Worm (Caenorhabditis elegans) whole organism, L4 larva: ENCODE data around the gene hlh-14.

Experiments
- F10B5.3 ChIP-seq: sonication (generic microtip); optimal IDR thresholded peaks from 2 replicates; lab custom pipeline; 2016; ENCODE audit warnings: mild to moderate bottlenecking, missing genetic modification characterization, missing compliant biosample characterization
- F44E2.7 ChIP-seq: fragments of 200-800 bp; sonication (Bioruptor generic); IDR thresholded peaks from 2 replicates; pipeline ENCODE4 v2.1.2; 2022; ENCODE audit warnings: missing genetic modification characterization, missing compliant biosample characterization
- F49E8.2 ChIP-seq: sonication (generic microtip); optimal IDR thresholded peaks from 2 replicates; lab custom pipeline; 2016; ENCODE audit warnings: missing compliant biosample characterization, mild to moderate bottlenecking, missing genetic modification characterization, borderline replicate concordance
- Y48G9A.11 ChIP-seq: fragments of 200-800 bp; sonication (Bioruptor generic); IDR thresholded peaks from 2 replicates; pipeline ENCODE4 v1.3.6; 2022; ENCODE audit warnings: missing genetic modification reagents, missing genetic modification characterization, missing compliant biosample characterization
- Y5F2A.4 ChIP-seq: fragments of 200-800 bp; sonication (Bioruptor generic); optimal IDR thresholded peaks from 2 replicates; lab custom pipeline; 2018; ENCODE audit warnings: mild to moderate bottlenecking, missing genetic modification characterization, missing compliant biosample characterization
- ZK337.2 ChIP-seq: fragments of 200-800 bp; sonication (Bioruptor generic); IDR thresholded peaks from 2 replicates; pipeline ENCODE4 v1.3.6; 2022; ENCODE audit warnings: missing genetic modification reagents, missing genetic modification characterization, missing compliant biosample characterization
- aly-2 ChIP-seq: sonication (generic microtip); optimal IDR thresholded peaks from 2 replicates; lab custom pipeline; 2018; ENCODE audit warnings: missing biosample characterization, missing genetic modification characterization
- ama-1 ChIP-seq: fragments of 150-350 bp; optimal IDR thresholded peaks from 2 replicates; lab custom pipeline; 2014; ENCODE audit warnings: inconsistent platforms, mixed read lengths
- attf-4 ChIP-seq: sonication (generic microtip); optimal IDR thresholded peaks from 3 replicates; lab custom pipeline; 2017; ENCODE audit warnings: missing biosample characterization, missing genetic modification characterization
- ceh-20 ChIP-seq: fragments of 200-800 bp; sonication (Bioruptor generic); IDR thresholded peaks from 2 replicates; pipeline ENCODE4 v1.3.6; 2022; ENCODE audit warnings: missing genetic modification reagents, missing genetic modification characterization, missing compliant biosample characterization
- ceh-44 ChIP-seq: fragments of 200-800 bp; sonication (Bioruptor generic); IDR thresholded peaks from 2 replicates; pipeline ENCODE4 v1.3.6; 2022; ENCODE audit warnings: missing genetic modification reagents, missing genetic modification characterization, missing compliant biosample characterization
- ceh-62 ChIP-seq: sonication (generic microtip); optimal IDR thresholded peaks from 2 replicates; lab custom pipeline; 2017; ENCODE audit warnings: missing biosample characterization, missing genetic modification characterization
- ceh-82 ChIP-seq: sonication (generic microtip); optimal IDR thresholded peaks from 2 replicates; lab custom pipeline; 2017; ENCODE audit warnings: missing biosample characterization, missing genetic modification characterization
- ces-1 ChIP-seq: fragments of 150-350 bp; sonication (generic microtip); optimal IDR thresholded peaks from 4 replicates; lab custom pipeline; 2014; ENCODE audit warnings: missing biosample characterization, missing genetic modification reagents, missing genetic modification characterization
- cey-2 ChIP-seq: sonication (generic microtip); optimal IDR thresholded peaks from 3 replicates; lab custom pipeline; 2017; ENCODE audit warnings: missing genetic modification characterization, mild to moderate bottlenecking, missing compliant biosample characterization, antibody characterized with exemption, borderline replicate concordance; ENCODE audit not compliant: insufficient read depth
- dmd-8 ChIP-seq: fragments of 200-800 bp; sonication (Bioruptor generic); IDR thresholded peaks from 2 replicates; pipeline ENCODE4 v1.3.6; 2022; ENCODE audit warnings: missing genetic modification characterization, missing compliant biosample characterization
- dve-1 ChIP-seq: sonication (generic microtip); optimal IDR thresholded peaks from 2 replicates; lab custom pipeline; 2017; ENCODE audit warnings: antibody characterized with exemption, mild to moderate bottlenecking, missing genetic modification characterization, missing compliant biosample characterization; ENCODE audit not compliant: insufficient read depth
- fkh-10 ChIP-seq: fragments of 150-350 bp; optimal IDR thresholded peaks from 2 replicates; lab custom pipeline; 2014; ENCODE audit warnings: missing biosample characterization, missing genetic modification reagents, missing genetic modification characterization
- fos-1 ChIP-seq: fragments of 150-350 bp; optimal IDR thresholded peaks from 2 replicates; lab custom pipeline; 2014; ENCODE audit warnings: missing biosample characterization, missing genetic modification characterization
- hif-1 ChIP-seq, 2 experiments: sonication (generic microtip); optimal IDR thresholded peaks; 2 replicates each; lab custom pipeline; 2016 to 2017; ENCODE audit warnings: missing compliant biosample characterization in 2 of 2, missing genetic modification characterization in 2 of 2, missing genetic modification reagents in 2 of 2, missing genotype in 2 of 2, mild to moderate bottlenecking in 1 of 2
- hlh-11 ChIP-seq: fragments of 200-800 bp; sonication (Bioruptor generic); optimal IDR thresholded peaks from 2 replicates; lab custom pipeline; 2018; ENCODE audit warnings: mild to moderate bottlenecking, missing genetic modification characterization, missing compliant biosample characterization
- hmg-1.1 ChIP-seq: fragments of 200-800 bp; sonication (Bioruptor generic); IDR thresholded peaks from 2 replicates; pipeline ENCODE4 v1.3.6; 2022; ENCODE audit warnings: missing genetic modification reagents, missing genetic modification characterization, missing compliant biosample characterization
- lim-7 ChIP-seq: fragments of 200-800 bp; sonication (Bioruptor generic); IDR thresholded peaks from 2 replicates; pipeline ENCODE4 v1.3.6; 2022; ENCODE audit warnings: missing genetic modification characterization, missing compliant biosample characterization
- lin-13 ChIP-seq: fragments of 150-350 bp; optimal IDR thresholded peaks from 2 replicates; lab custom pipeline; 2014; ENCODE audit warnings: missing biosample characterization, missing genetic modification reagents, missing genetic modification characterization
- lin-15B ChIP-seq: fragments of 150-350 bp; sonication (generic microtip); optimal IDR thresholded peaks from 3 replicates; lab custom pipeline; 2014; ENCODE audit warnings: missing biosample characterization, missing genetic modification characterization
- lin-29 ChIP-seq: fragments of 200-800 bp; sonication (Bioruptor generic); IDR thresholded peaks from 2 replicates; pipeline ENCODE4 v1.3.6; 2022; ENCODE audit warnings: missing genetic modification reagents, missing genetic modification characterization, missing compliant biosample characterization
- lin-39 ChIP-seq: fragments of 150-350 bp; optimal IDR thresholded peaks from 2 replicates; lab custom pipeline; 2014; ENCODE audit warnings: missing biosample characterization, missing genetic modification reagents, missing genetic modification characterization
- lsy-2 ChIP-seq, 2 experiments: fragments of 150-350 bp in 1 of 2; sonication (generic microtip) in 1 of 2; optimal IDR thresholded peaks; 2 replicates each; lab custom pipeline; 2014 to 2017; ENCODE audit warnings: missing biosample characterization in 2 of 2, missing genetic modification characterization in 2 of 2
- madf-5 ChIP-seq, 2 experiments: fragments of 200-800 bp; sonication (Bioruptor generic); IDR thresholded peaks; 2 replicates each; pipeline ENCODE4 v1.3.6; 2022; ENCODE audit warnings: missing compliant biosample characterization in 2 of 2, missing genetic modification characterization in 2 of 2
- mes-2 ChIP-seq: sonication (generic microtip); optimal IDR thresholded peaks from 2 replicates; lab custom pipeline; 2016; ENCODE audit warnings: missing genotype, mild to moderate bottlenecking, missing genetic modification characterization, missing compliant biosample characterization; ENCODE audit not compliant: poor library complexity, severe bottlenecking
- nhr-11 ChIP-seq: fragments of 150-350 bp; optimal IDR thresholded peaks from 2 replicates; lab custom pipeline; 2014; ENCODE audit warnings: missing biosample characterization, missing genetic modification characterization
- nhr-111 ChIP-seq: fragments of 200-800 bp; sonication (Bioruptor generic); optimal IDR thresholded peaks from 2 replicates; lab custom pipeline; 2018; ENCODE audit warnings: mild to moderate bottlenecking, missing genetic modification characterization, missing compliant biosample characterization
- nhr-41 ChIP-seq: fragments of 200-800 bp; sonication (Bioruptor generic); IDR thresholded peaks from 2 replicates; pipeline ENCODE4 v1.3.6; 2022; ENCODE audit warnings: missing genetic modification reagents, missing genetic modification characterization, missing compliant biosample characterization
- nhr-42 ChIP-seq: fragments of 200-800 bp; sonication (Bioruptor generic); IDR thresholded peaks from 2 replicates; pipeline ENCODE4 v1.3.6; 2022; ENCODE audit warnings: missing genetic modification characterization, missing compliant biosample characterization
- nhr-6 ChIP-seq: fragments of 150-350 bp; optimal IDR thresholded peaks from 2 replicates; lab custom pipeline; 2014; ENCODE audit warnings: missing biosample characterization, missing genetic modification characterization
- nhr-76 ChIP-seq: fragments of 150-350 bp; optimal IDR thresholded peaks from 2 replicates; lab custom pipeline; 2014; ENCODE audit warnings: missing biosample characterization, missing genetic modification characterization
- nhr-77 ChIP-seq: fragments of 150-350 bp; optimal IDR thresholded peaks from 2 replicates; lab custom pipeline; 2014; ENCODE audit warnings: missing biosample characterization, missing genetic modification characterization
- php-3 ChIP-seq: fragments of 200-800 bp; sonication (Bioruptor generic); IDR thresholded peaks from 2 replicates; pipeline ENCODE4 v1.3.6; 2022; ENCODE audit warnings: missing genetic modification reagents, missing genetic modification characterization, missing compliant biosample characterization
- pqm-1 ChIP-seq: sonication (generic microtip); optimal IDR thresholded peaks from 2 replicates; lab custom pipeline; 2017; ENCODE audit warnings: missing biosample characterization, missing genetic modification characterization
- rbr-2 ChIP-seq: sonication (generic microtip); optimal IDR thresholded peaks from 2 replicates; lab custom pipeline; 2016; ENCODE audit warnings: missing genotype, missing genetic modification characterization, missing compliant biosample characterization
- saeg-2 ChIP-seq: fragments of 200-800 bp; sonication (Bioruptor generic); IDR thresholded peaks from 2 replicates; pipeline ENCODE4 v1.3.6; 2022; ENCODE audit warnings: missing genetic modification reagents, missing genetic modification characterization, missing compliant biosample characterization
- sdz-12 ChIP-seq: fragments of 200-800 bp; sonication (Bioruptor generic); optimal IDR thresholded peaks from 2 replicates; lab custom pipeline; 2018; ENCODE audit warnings: mild to moderate bottlenecking, missing genetic modification characterization, missing compliant biosample characterization
- set-16 ChIP-seq: fragments of 200-800 bp; sonication (Bioruptor generic); IDR thresholded peaks from 2 replicates; pipeline ENCODE4 v1.3.6; 2022; ENCODE audit warnings: missing genetic modification reagents, missing genetic modification characterization, missing compliant biosample characterization
- skn-1 ChIP-seq: fragments of 150-350 bp; optimal IDR thresholded peaks from 2 replicates; lab custom pipeline; 2014; ENCODE audit warnings: missing biosample characterization, missing genetic modification characterization
- snpc-1.2 ChIP-seq: fragments of 200-800 bp; sonication (Bioruptor generic); IDR thresholded peaks from 2 replicates; pipeline ENCODE4 v1.3.6; 2022; ENCODE audit warnings: missing genetic modification reagents, missing genetic modification characterization, missing compliant biosample characterization
- unc-130 ChIP-seq: sonication (generic microtip); optimal IDR thresholded peaks from 2 replicates; lab custom pipeline; 2016; ENCODE audit warnings: missing genetic modification reagents, missing genetic modification characterization, missing compliant biosample characterization
- unc-39 ChIP-seq: sonication (generic microtip); optimal IDR thresholded peaks from 2 replicates; lab custom pipeline; 2017; ENCODE audit warnings: missing biosample characterization, missing genetic modification characterization
- zag-1 ChIP-seq: fragments of 150-350 bp; optimal IDR thresholded peaks from 2 replicates; lab custom pipeline; 2014; ENCODE audit warnings: missing biosample characterization, missing genetic modification characterization
- zfp-3 ChIP-seq: fragments of 200-800 bp; sonication (Bioruptor generic); conservative IDR thresholded peaks from 2 replicates; pipeline ENCODE4 v1.3.6; 2022; ENCODE audit warnings: missing genetic modification reagents, missing genetic modification characterization, missing compliant biosample characterization
- zip-2 ChIP-seq: fragments of 150-350 bp; optimal IDR thresholded peaks from 2 replicates; lab custom pipeline; 2014; ENCODE audit warnings: missing biosample characterization, missing genetic modification characterization
- ztf-7 ChIP-seq: fragments of 150-350 bp; optimal IDR thresholded peaks from 2 replicates; lab custom pipeline; 2014; ENCODE audit warnings: missing biosample characterization, missing genetic modification characterization

Gene hlh-14

ce11 chrII:5751353-5751752, 12.7 kb upstream of the hlh-14 start (continued):
- TF ChIP-seq ceh-62 (tag; lab: Kevin White, UChicago) (no peak), unc-130 (GFP tag; lab: Kevin White, UChicago) (no peak), zip-2 (no peak), lim-7 (GFP tag; lab: Robert Waterston, UW) (no peak), nhr-77 (tag; lab: Kevin White, UChicago) (peak; percentile 69), lin-29 (no peak), lsy-2 (tag; optimal IDR thresholded peaks at IDR 0.05; lab: Kevin White, UChicago) (no peak), lin-13 (GFP tag; lab: Kevin White, UChicago) (no peak), ZK337.2 (GFP tag; lab: Robert Waterston, UW) (no peak), zfp-3 (GFP tag; lab: Robert Waterston, UW) (no peak), set-16 (GFP tag; lab: Robert Waterston, UW) (no peak), pqm-1 (tag; lab: Kevin White, UChicago) (peak; percentile 92), nhr-42 (GFP tag; lab: Robert Waterston, UW) (no peak), hmg-1.1 (GFP tag; lab: Robert Waterston, UW) (no peak), dmd-8 (no peak), fos-1 (no peak), rbr-2 (tag; lab: Kevin White, UChicago) (no peak), nhr-41 (no peak), skn-1 (tag; lab: Kevin White, UChicago) (no peak), hlh-11 (tag; lab: Kevin White, UChicago) (peak; percentile 60), nhr-76 (tag; lab: Kevin White, UChicago) (no peak), ces-1 (GFP tag; lab: Kevin White, UChicago) (no peak), unc-39 (no peak), fkh-10 (GFP tag; lab: Kevin White, UChicago) (no peak), attf-4 (tag; lab: Kevin White, UChicago) (no peak), ceh-44 (GFP tag; lab: Robert Waterston, UW) (no peak), saeg-2 (GFP tag; lab: Robert Waterston, UW) (no peak), lin-15B (no peak), F49E8.2 (tag; lab: Kevin White, UChicago) (no peak), F44E2.7 (GFP tag; lab: Robert Waterston, UW) (no peak), sdz-12 (no peak), ceh-82 (tag; lab: Kevin White, UChicago) (no peak), cey-2 (tag; lab: Kevin White, UChicago) (no peak), nhr-6 (tag; lab: Kevin White, UChicago) (no peak), aly-2 (no peak), snpc-1.2 (no peak), zag-1 (no peak), nhr-11 (tag; lab: Kevin White, UChicago) (no peak), ceh-20 (no peak), dve-1 (tag; lab: Kevin White, UChicago) (peak; percentile 77), madf-5 (GFP tag; IDR thresholded peaks at IDR 0.05; lab: Robert Waterston, UW) (no peak), php-3 (GFP tag; lab: Robert Waterston, UW) (no peak; the same call in 1 of the 2 replicates), Y48G9A.11 (no peak), nhr-111 (GFP tag; lab: Kevin White, UChicago) (no peak), hif-1 (tag; optimal IDR thresholded peaks at IDR 0.05; lab: Kevin White, UChicago) (no peak), ztf-7 (tag; lab: Kevin White, UChicago) (no peak), ama-1 (peak; percentile 8), F10B5.3 (no peak), mes-2 (peak; percentile 9), Y5F2A.4 (GFP tag; lab: Kevin White, UChicago) (no peak), lin-39 (no peak)
